Fruit fly (Drosophila melanogaster): ENCODE results near the gene CG32024.

CG32024 gene

DNA sequence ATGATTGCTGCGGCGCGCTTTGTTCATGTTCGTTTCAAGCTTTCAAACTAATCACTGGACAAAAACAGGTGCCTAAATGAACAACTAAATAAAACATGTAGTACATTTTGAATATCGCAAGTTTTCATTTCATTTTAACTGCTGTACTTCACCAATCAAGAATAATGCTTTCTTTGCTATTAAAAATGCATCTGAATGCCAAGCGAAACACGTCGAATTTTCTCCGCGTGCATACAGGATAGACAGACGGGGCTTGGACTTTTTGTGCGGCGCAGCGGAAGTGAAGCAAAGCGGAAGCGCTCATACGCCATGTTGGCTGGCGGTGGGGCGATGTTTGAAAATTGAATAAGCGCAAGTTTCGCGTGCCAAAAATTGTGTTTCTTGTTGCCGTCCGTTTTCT lies 46.0 kb downstream of the CG32024 start (continued):
- TF ChIP-seq grau (tag; optimal IDR thresholded peaks at IDR 0.05) (no peak), slbo (GFP tag; IDR thresholded peaks at IDR 0.05) (peak; percentile 22; the same call in 1 of the 2 replicates), CG2678 (tag; optimal IDR thresholded peaks at IDR 0.05) (peak; percentile 4), bab2 (GFP tag; optimal IDR thresholded peaks at IDR 0.05) (no peak), ttk (GFP tag; IDR thresholded peaks at IDR 0.05) (peak; percentile 9; the same call in 1 of the 2 replicates), CG32772 (GFP tag; IDR thresholded peaks at IDR 0.05) (peak; percentile 50), Ptx1 (GFP tag; IDR thresholded peaks at IDR 0.05) (no peak; the same call in 1 of the 2 replicates), CG11247 (GFP tag; IDR thresholded peaks at IDR 0.05) (peak; percentile 29; the same call in 1 of the 2 replicates), sob (GFP tag; IDR thresholded peaks at IDR 0.05) (peak; percentile 16; the same call in 1 of the 2 replicates), CG32532 (GFP tag; IDR thresholded peaks at IDR 0.05) (0 out of 2 replicates have a peak, but pooled peaks have one; percentile 5), CG9609 (GFP tag; optimal IDR thresholded peaks at IDR 0.05) (peak; percentile 12), CG8290 (GFP tag; optimal IDR thresholded peaks at IDR 0.05) (no peak), CG8290 (tag; optimal IDR thresholded peaks at IDR 0.05) (peak in 1 of 2 experiments; percentile 25), dimm (GFP tag; IDR thresholded peaks at IDR 0.05) (no peak), CG11456 (GFP tag; IDR thresholded peaks at IDR 0.05) (no peak), Med (GFP tag) (peak; percentile 73), ranshi (GFP tag; IDR thresholded peaks at IDR 0.05) (peak; percentile 25; the same call in 1 of the 2 replicates), Antp (GFP tag; optimal IDR thresholded peaks at IDR 0.05) (peak; percentile 6), CG31441 (GFP tag; IDR thresholded peaks at IDR 0.05) (0 out of 2 replicates have a peak, but pooled peaks have one; percentile 13), hth (optimal IDR thresholded peaks at IDR 0.05) (no peak), seq (GFP tag; IDR thresholded peaks at IDR 0.05) (no peak), CG10147 (GFP tag; optimal IDR thresholded peaks at IDR 0.05) (no peak), CG14667 (GFP tag; IDR thresholded peaks at IDR 0.05) (0 out of 2 replicates have a peak, but pooled peaks have one; percentile 6), CG17359 (tag; optimal IDR thresholded peaks at IDR 0.05) (peak; percentile 34), dmrt99B (tag; optimal IDR thresholded peaks at IDR 0.05) (peak; percentile 16), lmd (GFP tag; IDR thresholded peaks at IDR 0.05) (peak; percentile 34), Aef1 (GFP tag; IDR thresholded peaks at IDR 0.05) (0 out of 3 replicates have a peak, but pooled peaks have one; percentile 9), Ets97D (GFP tag; optimal IDR thresholded peaks at IDR 0.05) (peak; percentile 24), Hmx (GFP tag; optimal IDR thresholded peaks at IDR 0.05) (no peak)

DNA sequence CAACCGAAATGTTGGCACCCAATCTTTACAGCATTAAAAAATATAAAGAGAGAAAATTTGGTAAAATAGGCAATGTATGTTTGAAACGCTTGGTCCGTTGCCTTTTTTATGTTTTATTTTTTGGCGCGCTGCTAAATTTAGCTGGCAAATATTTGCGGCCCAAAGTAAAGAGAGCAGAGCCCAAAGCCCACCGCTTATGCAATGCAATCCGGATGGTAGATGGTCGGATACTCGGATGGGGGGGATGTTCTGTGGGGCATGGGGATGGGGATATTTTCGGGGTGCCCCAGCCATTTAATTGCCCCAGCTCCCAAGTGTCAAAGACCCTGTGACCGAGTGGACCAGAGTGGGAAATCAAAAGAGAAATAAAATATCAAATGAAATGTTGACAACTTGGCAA lies 47.9 kb downstream of the CG32024 start:
- TF ChIP-seq stc (GFP tag; IDR thresholded peaks at IDR 0.05) (0 out of 2 replicates have a peak, but pooled peaks have one; percentile 29), Lpt (GFP tag; optimal IDR thresholded peaks at IDR 0.05) (no peak), CG2678 (tag; optimal IDR thresholded peaks at IDR 0.05) (no peak), row (GFP tag; IDR thresholded peaks at IDR 0.05) (no peak), crc (GFP tag; optimal IDR thresholded peaks at IDR 0.05) (no peak), Med (GFP tag) (peak; percentile 9), CG10209 (GFP tag; optimal IDR thresholded peaks at IDR 0.05) (no peak), CG6765 (GFP tag; optimal IDR thresholded peaks at IDR 0.05) (no peak), Fer2 (tag; optimal IDR thresholded peaks at IDR 0.05) (no peak), Side (GFP tag; optimal IDR thresholded peaks at IDR 0.05) (no peak), D (optimal IDR thresholded peaks at IDR 0.05) (no peak), D (GFP tag; optimal IDR thresholded peaks at IDR 0.05) (no peak), jigr1 (GFP tag; IDR thresholded peaks at IDR 0.05) (no peak), CG7372 (GFP tag; IDR thresholded peaks at IDR 0.05) (no peak), MTF-1 (GFP tag; optimal IDR thresholded peaks at IDR 0.05; ENCODE audit: borderline replicate concordance) (no peak), CG12769 (tag; optimal IDR thresholded peaks at IDR 0.05) (peak; percentile 60), slbo (GFP tag; IDR thresholded peaks at IDR 0.05) (0 out of 2 replicates have a peak, but pooled peaks have one; percentile 3), Aef1 (GFP tag; IDR thresholded peaks at IDR 0.05) (no peak), pan (optimal IDR thresholded peaks at IDR 0.05) (no peak), pan (GFP tag; optimal IDR thresholded peaks at IDR 0.05 in 1 of 2, IDR thresholded peaks at IDR 0.05 in 1 of 2) (no peak), so (GFP tag; IDR thresholded peaks at IDR 0.05) (0 out of 3 replicates have a peak, but pooled peaks have one; percentile 27), Hr39 (optimal IDR thresholded peaks at IDR 0.05) (no peak), sug (tag; optimal IDR thresholded peaks at IDR 0.05) (no peak), Lhr (GFP tag; optimal IDR thresholded peaks at IDR 0.05) (no peak), Pdp1 (GFP tag; optimal IDR thresholded peaks at IDR 0.05) (peak in 1 of 2 experiments; percentile 78), CG6175 (GFP tag; IDR thresholded peaks at IDR 0.05) (no peak), Dbx (GFP tag; IDR thresholded peaks at IDR 0.05) (no peak)

Measured in whole organism, embryonic.